Worm (Caenorhabditis elegans) whole organism, early embryonic: Measurements from ENCODE around the gene apc-17.
A peak's percentile ranks its signal among the peaks of the same experiment; 100 is the strongest.

ENCODE experiments used
- B0310.2 ChIP-seq: sonication (generic microtip); optimal IDR thresholded peaks from 2 replicates; lab custom pipeline; 2016; ENCODE audit warnings: mild to moderate bottlenecking, missing genetic modification characterization, missing compliant biosample characterization
- F13C5.2 ChIP-seq: sonication (generic microtip); optimal IDR thresholded peaks from 2 replicates; lab custom pipeline; 2017; ENCODE audit warnings: mild to moderate bottlenecking, missing genetic modification characterization, inconsistent platforms, missing compliant biosample characterization
- aly-1 ChIP-seq: sonication (generic microtip); optimal IDR thresholded peaks from 2 replicates; lab custom pipeline; 2016; ENCODE audit warnings: missing genetic modification characterization, missing compliant biosample characterization
- ama-1 ChIP-seq: fragments of 150-350 bp; optimal IDR thresholded peaks from 2 replicates; lab custom pipeline; 2014
- ceh-13 ChIP-seq: fragments of 200-800 bp; sonication (Bioruptor generic); optimal IDR thresholded peaks from 2 replicates; lab custom pipeline; 2018; ENCODE audit warnings: mild to moderate bottlenecking, missing genetic modification characterization, missing compliant biosample characterization
- ceh-36 ChIP-seq: sonication (generic microtip); optimal IDR thresholded peaks from 2 replicates; lab custom pipeline; 2016; ENCODE audit warnings: missing genetic modification characterization, inconsistent platforms, missing compliant biosample characterization
- ets-7 ChIP-seq: sonication (generic microtip); optimal IDR thresholded peaks from 2 replicates; lab custom pipeline; 2016; ENCODE audit warnings: missing genotype, missing genetic modification characterization, missing compliant biosample characterization
- flt-1 ChIP-seq: fragments of 200-800 bp; sonication (Bioruptor generic); IDR thresholded peaks from 2 replicates; pipeline ENCODE4 v1.3.6; 2022; ENCODE audit warnings: missing genetic modification characterization, missing compliant biosample characterization
- hmbx-1 ChIP-seq: sonication (generic microtip); optimal IDR thresholded peaks from 2 replicates; lab custom pipeline; 2016; ENCODE audit warnings: mild to moderate bottlenecking, missing genetic modification characterization, missing compliant biosample characterization
- hmg-4 ChIP-seq: fragments of 200-800 bp; sonication (Bioruptor generic); optimal IDR thresholded peaks from 2 replicates; lab custom pipeline; 2018; ENCODE audit warnings: mild to moderate bottlenecking, missing genetic modification characterization, missing compliant biosample characterization
- hnd-1 ChIP-seq: sonication (generic microtip); optimal IDR thresholded peaks from 2 replicates; lab custom pipeline; 2016; ENCODE audit warnings: missing genetic modification characterization, missing compliant biosample characterization
- pes-1 ChIP-seq: fragments of 200-800 bp; sonication (Bioruptor generic); IDR thresholded peaks from 2 replicates; pipeline ENCODE4 v1.3.6; 2022; ENCODE audit warnings: missing genetic modification reagents, missing genetic modification characterization, missing compliant biosample characterization
- scrt-1 ChIP-seq: fragments of 200-800 bp; sonication (Bioruptor generic); IDR thresholded peaks from 2 replicates; pipeline ENCODE4 v1.3.6; 2022; ENCODE audit warnings: missing genetic modification characterization, missing compliant biosample characterization
- sea-1 ChIP-seq: fragments of 200-800 bp; sonication (Bioruptor generic); conservative IDR thresholded peaks from 2 replicates; pipeline ENCODE4 v1.3.6; 2022; ENCODE audit warnings: missing genetic modification characterization, missing compliant biosample characterization
- tbx-11 ChIP-seq: fragments of 200-800 bp; sonication (Bioruptor generic); IDR thresholded peaks from 2 replicates; pipeline ENCODE4 v1.3.6; 2022; ENCODE audit warnings: missing genetic modification characterization, missing compliant biosample characterization
- tbx-37 ChIP-seq: fragments of 200-800 bp; sonication (Bioruptor generic); conservative IDR thresholded peaks from 2 replicates; pipeline ENCODE4 v1.3.6; 2022; ENCODE audit warnings: missing genetic modification reagents, missing genetic modification characterization, missing compliant biosample characterization
- tra-4 ChIP-seq: sonication (generic microtip); optimal IDR thresholded peaks from 2 replicates; lab custom pipeline; 2017; ENCODE audit warnings: missing genetic modification characterization, missing compliant biosample characterization

Gene apc-17

ce11 chrII:11153800-11154199 lies 45.9 kb downstream of the apc-17 start:
- TF ChIP-seq ets-7 (tag; lab: Kevin White, UChicago) (no peak), hmbx-1 (tag; lab: Kevin White, UChicago) (no peak), flt-1 (GFP tag; lab: Robert Waterston, UW) (no peak), F13C5.2 (tag; lab: Kevin White, UChicago) (no peak), hnd-1 (no peak), ceh-36 (tag; lab: Kevin White, UChicago) (no peak), hmg-4 (GFP tag; lab: Kevin White, UChicago) (no peak), tra-4 (tag; lab: Kevin White, UChicago) (no peak), pes-1 (no peak), tbx-37 (GFP tag; lab: Robert Waterston, UW) (no peak), scrt-1 (GFP tag; lab: Robert Waterston, UW) (no peak), sea-1 (GFP tag; lab: Robert Waterston, UW) (no peak), aly-1 (tag; lab: Kevin White, UChicago) (no peak), B0310.2 (tag; lab: Kevin White, UChicago) (no peak), ama-1 (no peak), ceh-13 (GFP tag; lab: Kevin White, UChicago) (no peak)

- no peak for TF ChIP-seq aly-1 (tag; lab: Kevin White, UChicago)
- no peak for TF ChIP-seq ceh-36 (tag; lab: Kevin White, UChicago)
- TF ChIP-seq tbx-37 (GFP tag; lab: Robert Waterston, UW) = no peak
- TF ChIP-seq ama-1 = no peak
- no peak for TF ChIP-seq B0310.2 (tag; lab: Kevin White, UChicago)
- TF ChIP-seq F13C5.2 (tag; lab: Kevin White, UChicago) = no peak
- TF ChIP-seq ets-7 (tag; lab: Kevin White, UChicago) = no peak
- TF ChIP-seq ceh-13 (GFP tag; lab: Kevin White, UChicago) = no peak
- no peak for TF ChIP-seq scrt-1 (GFP tag; lab: Robert Waterston, UW)
- TF ChIP-seq flt-1 (GFP tag; lab: Robert Waterston, UW) = no peak
- TF ChIP-seq tbx-11 (GFP tag; lab: Robert Waterston, UW) = no peak
- no peak for TF ChIP-seq tra-4 (tag; lab: Kevin White, UChicago)
- no peak for TF ChIP-seq pes-1
Observed at ce11 chrII:11154957-11155356, 47.0 kb downstream of the apc-17 start.

- TF ChIP-seq flt-1 (GFP tag; lab: Robert Waterston, UW) = no peak
- TF ChIP-seq hnd-1 = no peak
- TF ChIP-seq pes-1 = no peak
- no peak for TF ChIP-seq ceh-36 (tag; lab: Kevin White, UChicago)
- no peak for TF ChIP-seq hmbx-1 (tag; lab: Kevin White, UChicago)
- no peak for TF ChIP-seq tra-4 (tag; lab: Kevin White, UChicago)
- TF ChIP-seq tbx-37 (GFP tag; lab: Robert Waterston, UW) = no peak
- no peak for TF ChIP-seq B0310.2 (tag; lab: Kevin White, UChicago)
- TF ChIP-seq ceh-13 (GFP tag; lab: Kevin White, UChicago) = no peak
- no peak for TF ChIP-seq ama-1
- no peak for TF ChIP-seq hmg-4 (GFP tag; lab: Kevin White, UChicago)
- TF ChIP-seq F13C5.2 (tag; lab: Kevin White, UChicago) = no peak
- TF ChIP-seq ets-7 (tag; lab: Kevin White, UChicago) = no peak
- no peak for TF ChIP-seq sea-1 (GFP tag; lab: Robert Waterston, UW)
- no peak for TF ChIP-seq scrt-1 (GFP tag; lab: Robert Waterston, UW)
- no peak for TF ChIP-seq aly-1 (tag; lab: Kevin White, UChicago)
- TF ChIP-seq tbx-11 (GFP tag; lab: Robert Waterston, UW) = no peak
Observed at ce11 chrII:11155400-11155799, 47.5 kb downstream of the apc-17 start.

ce11 chrII:11156160-11156559 lies 48.2 kb downstream of the apc-17 start:
- TF ChIP-seq B0310.2 (tag; lab: Kevin White, UChicago) (no peak), tbx-11 (GFP tag; lab: Robert Waterston, UW) (no peak), ceh-36 (tag; lab: Kevin White, UChicago) (no peak), hnd-1 (no peak), F13C5.2 (tag; lab: Kevin White, UChicago) (no peak), hmg-4 (GFP tag; lab: Kevin White, UChicago) (no peak), pes-1 (no peak), tbx-37 (GFP tag; lab: Robert Waterston, UW) (no peak), flt-1 (GFP tag; lab: Robert Waterston, UW) (no peak), tra-4 (tag; lab: Kevin White, UChicago) (no peak), ceh-13 (GFP tag; lab: Kevin White, UChicago) (no peak), scrt-1 (GFP tag; lab: Robert Waterston, UW) (no peak), ets-7 (tag; lab: Kevin White, UChicago) (no peak), aly-1 (tag; lab: Kevin White, UChicago) (no peak), ama-1 (no peak), hmbx-1 (tag; lab: Kevin White, UChicago) (no peak), sea-1 (GFP tag; lab: Robert Waterston, UW) (no peak)

- TF ChIP-seq hmg-4 (GFP tag; lab: Kevin White, UChicago) = no peak
- TF ChIP-seq tbx-11 (GFP tag; lab: Robert Waterston, UW) = 0 out of 2 replicates have a peak, but pooled peaks have one; percentile 44
- TF ChIP-seq hmbx-1 (tag; lab: Kevin White, UChicago) = no peak
- TF ChIP-seq tra-4 (tag; lab: Kevin White, UChicago) = no peak
- TF ChIP-seq pes-1 = peak; percentile 78
- peak; percentile 34 for TF ChIP-seq hnd-1
- TF ChIP-seq aly-1 (tag; lab: Kevin White, UChicago) = no peak
- TF ChIP-seq tbx-37 (GFP tag; lab: Robert Waterston, UW) = peak; percentile 63
- TF ChIP-seq ceh-13 (GFP tag; lab: Kevin White, UChicago) = peak; percentile 4
- TF ChIP-seq ama-1 = no peak
- TF ChIP-seq sea-1 (GFP tag; lab: Robert Waterston, UW) = peak; percentile 73; the same call in 1 of the 2 replicates
- TF ChIP-seq ets-7 (tag; lab: Kevin White, UChicago) = no peak
- peak; percentile 62; the same call in 1 of the 2 replicates for TF ChIP-seq flt-1 (GFP tag; lab: Robert Waterston, UW)
- TF ChIP-seq ceh-36 (tag; lab: Kevin White, UChicago) = peak; percentile 73
- peak; percentile 70 for TF ChIP-seq scrt-1 (GFP tag; lab: Robert Waterston, UW)
Observed at ce11 chrII:11157660-11158059, 49.7 kb downstream of the apc-17 start.
